Worm (Caenorhabditis elegans) whole organism, mixed stage, embryonic: ENCODE data around the gene pitr-6.

Experiments
- M03D4.4 ChIP-seq: sonication (generic microtip); optimal IDR thresholded peaks from 2 replicates; lab custom pipeline; 2017; ENCODE audit warnings: mild to moderate bottlenecking, missing genetic modification characterization, missing compliant biosample characterization
- bed-3 ChIP-seq: fragments of 200-800 bp; sonication (Bioruptor generic); optimal IDR thresholded peaks from 3 replicates; lab custom pipeline; 2018; ENCODE audit warnings: mild to moderate bottlenecking, missing genetic modification characterization, moderate library complexity, missing compliant biosample characterization
- blmp-1 ChIP-seq: fragments of 150-350 bp; optimal IDR thresholded peaks from 2 replicates; lab custom pipeline; 2014; ENCODE audit warnings: missing biosample characterization, missing genetic modification characterization
- ceh-39 ChIP-seq: fragments of 150-350 bp; optimal IDR thresholded peaks from 2 replicates; lab custom pipeline; 2014; ENCODE audit warnings: missing biosample characterization, missing genetic modification characterization
- ceh-43 ChIP-seq: fragments of 200-800 bp; sonication (Bioruptor generic); optimal IDR thresholded peaks from 2 replicates; lab custom pipeline; 2018; ENCODE audit warnings: mild to moderate bottlenecking, missing genetic modification characterization, moderate library complexity, missing compliant biosample characterization
- ceh-83 ChIP-seq: fragments of 200-800 bp; sonication (Bioruptor generic); optimal IDR thresholded peaks from 2 replicates; lab custom pipeline; 2018; ENCODE audit warnings: mild to moderate bottlenecking, missing genetic modification characterization, missing compliant biosample characterization
- ces-1 ChIP-seq: fragments of 150-350 bp; optimal IDR thresholded peaks from 2 replicates; lab custom pipeline; 2014; ENCODE audit warnings: missing biosample characterization, missing genetic modification reagents, missing genetic modification characterization
- cnd-1 ChIP-seq: fragments of 200-800 bp; sonication (Bioruptor generic); optimal IDR thresholded peaks from 2 replicates; lab custom pipeline; 2018; ENCODE audit warnings: mild to moderate bottlenecking, missing genetic modification characterization, missing compliant biosample characterization
- drap-1 ChIP-seq: fragments of 200-800 bp; sonication (Bioruptor generic); optimal IDR thresholded peaks from 3 replicates; lab custom pipeline; 2018; ENCODE audit warnings: mild to moderate bottlenecking, missing genetic modification characterization, missing compliant biosample characterization
- elt-3 ChIP-seq: fragments of 150-350 bp; optimal IDR thresholded peaks from 2 replicates; lab custom pipeline; 2014; ENCODE audit warnings: missing biosample characterization, missing genetic modification characterization
- flh-1 ChIP-seq: fragments of 200-800 bp; sonication (Bioruptor generic); optimal IDR thresholded peaks from 2 replicates; lab custom pipeline; 2018; ENCODE audit warnings: mild to moderate bottlenecking, missing genetic modification characterization, moderate library complexity, missing compliant biosample characterization
- hlh-1 ChIP-seq: fragments of 150-350 bp; optimal IDR thresholded peaks from 2 replicates; lab custom pipeline; 2014; ENCODE audit warnings: missing biosample characterization, missing genetic modification reagents, missing genetic modification characterization
- lin-13 ChIP-seq: fragments of 150-350 bp; optimal IDR thresholded peaks from 2 replicates; lab custom pipeline; 2014; ENCODE audit warnings: missing biosample characterization, missing genetic modification characterization
- lin-32 ChIP-seq: fragments of 200-800 bp; sonication (Bioruptor generic); optimal IDR thresholded peaks from 2 replicates; lab custom pipeline; 2018; ENCODE audit warnings: mild to moderate bottlenecking, missing genetic modification characterization, missing compliant biosample characterization
- mab-5 ChIP-seq: fragments of 150-350 bp; optimal IDR thresholded peaks from 2 replicates; lab custom pipeline; 2014; ENCODE audit warnings: missing biosample characterization, missing genetic modification characterization
- mls-2 ChIP-seq: sonication (generic microtip); optimal IDR thresholded peaks from 2 replicates; lab custom pipeline; 2016; ENCODE audit warnings: mild to moderate bottlenecking, missing genetic modification characterization, moderate library complexity, missing compliant biosample characterization
- nhr-12 ChIP-seq: fragments of 150-350 bp; optimal IDR thresholded peaks from 2 replicates; lab custom pipeline; 2014; ENCODE audit warnings: missing biosample characterization, missing genetic modification characterization
- pha-4 ChIP-seq: fragments of 150-350 bp; optimal IDR thresholded peaks from 2 replicates; lab custom pipeline; 2018; ENCODE audit warnings: missing biosample characterization, missing genetic modification reagents, missing genetic modification characterization
- sem-2 ChIP-seq: fragments of 200-800 bp; sonication (Bioruptor generic); optimal IDR thresholded peaks from 2 replicates; lab custom pipeline; 2018; ENCODE audit warnings: mild to moderate bottlenecking, missing genetic modification characterization, missing compliant biosample characterization
- snpc-4 ChIP-seq: fragments of 150-350 bp; optimal IDR thresholded peaks from 2 replicates; lab custom pipeline; 2014; ENCODE audit warnings: missing biosample characterization, missing genetic modification characterization
- sptf-1 ChIP-seq: sonication (generic microtip); optimal IDR thresholded peaks from 2 replicates; lab custom pipeline; 2017; ENCODE audit warnings: mild to moderate bottlenecking, missing genetic modification characterization, moderate library complexity, missing compliant biosample characterization
- tbx-8 ChIP-seq: fragments of 200-800 bp; sonication (Bioruptor generic); optimal IDR thresholded peaks from 2 replicates; lab custom pipeline; 2018; ENCODE audit warnings: mild to moderate bottlenecking, missing genetic modification characterization, moderate library complexity, missing compliant biosample characterization
- unc-39 ChIP-seq: fragments of 150-350 bp; optimal IDR thresholded peaks from 2 replicates; lab custom pipeline; 2014; ENCODE audit warnings: missing biosample characterization, missing genetic modification characterization
- unc-62 ChIP-seq: fragments of 150-350 bp; optimal IDR thresholded peaks from 2 replicates; lab custom pipeline; 2014; ENCODE audit warnings: missing biosample characterization, missing genetic modification reagents, missing genetic modification characterization
- zip-8 ChIP-seq: fragments of 150-350 bp; optimal IDR thresholded peaks from 2 replicates; lab custom pipeline; 2014; ENCODE audit warnings: missing biosample characterization, missing genetic modification characterization
- ztf-11 ChIP-seq: fragments of 150-350 bp; optimal IDR thresholded peaks from 2 replicates; lab custom pipeline; 2014; ENCODE audit warnings: missing biosample characterization, missing genetic modification characterization

The pitr-6 gene

ce11 chrII:12444679-12445376 lies at the start of gene pitr-6, which contains the start of gene W05H5.1:
Gene pitr-6 (plus strand): TSS chrII:12445326.
Gene W05H5.1 (minus strand): TSS chrII:12444779.
- peak; percentile 14 for TF ChIP-seq pha-4 (tag; lab: Kevin White, UChicago)
- no peak for TF ChIP-seq hlh-1 (tag; lab: Kevin White, UChicago)

ce11 chrII:12397656-12398055 lies 47.5 kb upstream of the pitr-6 start, which contains the start of gene F57G9.7:
Gene F57G9.7 (minus strand): TSS chrII:12397756.
- TF ChIP-seq elt-3 (tag; lab: Kevin White, UChicago) = no peak
- TF ChIP-seq sem-2 (GFP tag; lab: Kevin White, UChicago) = no peak
- TF ChIP-seq hlh-1 (tag; lab: Kevin White, UChicago) = no peak
- TF ChIP-seq snpc-4 (tag; lab: Kevin White, UChicago) = no peak
- TF ChIP-seq drap-1 (GFP tag; lab: Kevin White, UChicago) = no peak
- TF ChIP-seq mab-5 (tag; lab: Kevin White, UChicago) = no peak
- no peak for TF ChIP-seq lin-32
- TF ChIP-seq blmp-1 (tag; lab: Kevin White, UChicago) = no peak
- TF ChIP-seq lin-13 (tag; lab: Kevin White, UChicago) = no peak

DNA sequence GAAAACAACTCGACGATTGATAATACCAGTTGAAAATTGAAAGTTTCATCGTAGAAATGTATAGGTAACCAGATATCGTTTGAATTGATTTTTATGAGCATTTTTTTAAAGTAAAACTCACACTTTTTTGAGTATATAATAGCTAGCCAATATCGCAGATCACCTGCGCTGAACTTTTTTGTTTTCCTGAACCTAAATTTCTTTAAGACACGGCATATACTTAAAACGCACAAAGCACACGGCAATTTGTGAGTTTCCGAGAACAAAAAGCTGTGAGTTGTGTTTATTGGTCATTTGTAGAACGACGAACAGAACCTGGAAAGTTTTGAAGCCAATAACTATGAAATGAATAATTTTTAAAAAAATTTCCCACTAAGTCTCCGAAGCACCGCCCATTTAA lies 43.3 kb upstream of the pitr-6 start, which contains the start of gene sre-29:
TSS of gene sre-29 (minus strand) at position 101 of the 400 bp plus-strand sequence.
- no peak for TF ChIP-seq nhr-12 (tag; lab: Kevin White, UChicago)
- TF ChIP-seq ztf-11 (tag; lab: Kevin White, UChicago) = no peak
- no peak for TF ChIP-seq cnd-1 (tag; lab: Kevin White, UChicago)
- TF ChIP-seq ces-1 (GFP tag; lab: Kevin White, UChicago) = no peak

DNA sequence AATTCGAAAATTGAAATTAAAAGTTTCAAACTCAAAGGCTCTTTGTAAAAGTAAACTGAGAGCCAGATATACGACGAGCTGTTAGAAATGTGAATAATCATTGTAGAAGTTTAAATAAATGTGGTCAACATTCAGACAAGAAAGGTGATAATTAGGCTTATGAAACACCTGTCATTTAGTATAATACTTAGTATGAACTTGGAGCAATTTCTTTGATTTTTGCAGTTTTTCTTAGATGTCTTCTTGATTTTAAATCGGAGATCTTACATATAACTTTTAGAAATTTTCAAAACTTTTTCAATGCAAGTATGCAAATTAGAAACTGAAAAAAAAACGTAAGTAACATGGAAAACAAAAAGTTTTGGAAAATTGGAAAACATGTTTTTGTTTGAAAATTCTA lies 38.7 kb upstream of the pitr-6 start, which contains the start of gene sre-30:
TSS of gene sre-30 (minus strand) at position 101 of the 400 bp plus-strand sequence.
- TF ChIP-seq ztf-11 (tag; lab: Kevin White, UChicago) (no peak), mab-5 (tag; lab: Kevin White, UChicago) (no peak)

DNA sequence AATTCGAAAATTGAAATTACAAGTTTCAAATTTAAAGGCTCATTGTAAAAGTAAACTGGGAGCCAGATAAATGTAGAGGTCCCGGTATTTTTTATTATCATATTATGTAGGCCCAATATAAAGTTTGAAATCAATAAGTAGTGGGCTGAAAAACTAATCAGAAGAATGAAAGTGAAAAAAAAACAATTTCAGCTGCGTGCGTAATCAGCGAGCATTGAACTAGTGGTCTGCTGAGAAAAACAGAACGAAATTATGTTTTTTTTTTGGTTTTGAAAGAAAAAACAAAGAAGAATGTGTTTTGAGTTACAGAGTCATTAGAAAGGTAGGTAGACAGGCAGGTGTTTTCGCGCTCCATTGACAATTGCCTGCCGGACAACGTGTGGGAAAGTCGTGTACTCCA lies 36.4 kb upstream of the pitr-6 start, which contains the start of gene sre-31:
TSS of gene sre-31 (minus strand) at position 101 of the 400 bp plus-strand sequence.
- TF ChIP-seq M03D4.4 (no peak), ceh-39 (tag; lab: Kevin White, UChicago) (no peak), lin-13 (tag; lab: Kevin White, UChicago) (no peak), unc-39 (tag; lab: Kevin White, UChicago) (no peak), blmp-1 (tag; lab: Kevin White, UChicago) (no peak), zip-8 (no peak), nhr-12 (tag; lab: Kevin White, UChicago) (no peak), bed-3 (GFP tag; lab: Kevin White, UChicago) (no peak), mls-2 (tag; lab: Kevin White, UChicago) (no peak), drap-1 (GFP tag; lab: Kevin White, UChicago) (no peak), ceh-83 (no peak), pha-4 (tag; lab: Kevin White, UChicago) (no peak)

- TF ChIP-seq ceh-83 = no peak
- no peak for TF ChIP-seq drap-1 (GFP tag; lab: Kevin White, UChicago)
- no peak for TF ChIP-seq snpc-4 (tag; lab: Kevin White, UChicago)
- no peak for TF ChIP-seq unc-62 (GFP tag; lab: Kevin White, UChicago)
- no peak for TF ChIP-seq zip-8
- no peak for TF ChIP-seq flh-1 (GFP tag; lab: Kevin White, UChicago)
- TF ChIP-seq hlh-1 (tag; lab: Kevin White, UChicago) = no peak
- no peak for TF ChIP-seq ceh-43
- TF ChIP-seq, all 35 proteins: peak for 0
Observed at ce11 chrII:12410107-12410506, 35.0 kb upstream of the pitr-6 start, which contains the start of gene F57G9.3. Gene F57G9.3 (minus strand): TSS chrII:12410207.

- TF ChIP-seq mls-2 (tag; lab: Kevin White, UChicago) (no peak), M03D4.4 (no peak), unc-62 (GFP tag; lab: Kevin White, UChicago) (no peak), ces-1 (GFP tag; lab: Kevin White, UChicago) (no peak), pha-4 (tag; lab: Kevin White, UChicago) (no peak), hlh-1 (tag; lab: Kevin White, UChicago) (no peak), nhr-12 (tag; lab: Kevin White, UChicago) (no peak), tbx-8 (GFP tag; lab: Kevin White, UChicago) (no peak), lin-13 (tag; lab: Kevin White, UChicago) (no peak), sptf-1 (tag; lab: Kevin White, UChicago) (no peak)
Observed at ce11 chrII:12412417-12412816, 32.7 kb upstream of the pitr-6 start, which contains the start of gene Y57A10C.1. Gene Y57A10C.1 (minus strand): TSS chrII:12412517.
